Worm (Caenorhabditis elegans) whole organism, L3 larva: Measurements from ENCODE around the gene pes-5.
A peak's percentile ranks its signal among the peaks of the same experiment; 100 is the strongest.

Source experiments
- R02D3.7 ChIP-seq: fragments of 150-350 bp; optimal IDR thresholded peaks from 2 replicates; lab custom pipeline; 2014; ENCODE audit warnings: missing biosample characterization, missing genetic modification characterization
- ZK546.5 ChIP-seq: sonication (generic microtip); optimal IDR thresholded peaks from 2 replicates; lab custom pipeline; 2017; ENCODE audit warnings: missing biosample characterization, missing genetic modification characterization
- aly-2 ChIP-seq: fragments of 150-350 bp; optimal IDR thresholded peaks from 2 replicates; lab custom pipeline; 2014; ENCODE audit warnings: missing biosample characterization, missing genetic modification characterization
- ama-1 ChIP-seq: fragments of 150-350 bp; optimal IDR thresholded peaks from 2 replicates; lab custom pipeline; 2018
- ceh-28 ChIP-seq: fragments of 150-350 bp; optimal IDR thresholded peaks from 2 replicates; lab custom pipeline; 2014; ENCODE audit warnings: missing biosample characterization, missing genetic modification reagents, missing genetic modification characterization
- ceh-82 ChIP-seq: fragments of 150-350 bp; optimal IDR thresholded peaks from 2 replicates; lab custom pipeline; 2014; ENCODE audit warnings: missing biosample characterization, missing genetic modification characterization
- daf-12 ChIP-seq: fragments of 150-350 bp; optimal IDR thresholded peaks from 2 replicates; lab custom pipeline; 2014; ENCODE audit warnings: missing biosample characterization, missing genetic modification reagents, missing genetic modification characterization
- elt-1 ChIP-seq: fragments of 150-350 bp; optimal IDR thresholded peaks from 2 replicates; lab custom pipeline; 2014; ENCODE audit warnings: missing biosample characterization, missing genetic modification characterization
- elt-2 ChIP-seq: sonication (generic microtip); optimal IDR thresholded peaks from 2 replicates; lab custom pipeline; 2016; ENCODE audit warnings: missing genetic modification reagents, mild to moderate bottlenecking, missing genetic modification characterization, missing compliant biosample characterization
- elt-3 ChIP-seq, 3 experiments: fragments of 150-350 bp in 1 of 3; sonication (generic microtip) in 2 of 3; optimal IDR thresholded peaks; 2 replicates in 2 of 3; 4 replicates in 1 of 3; lab custom pipeline; 2014 to 2017; ENCODE audit warnings: missing biosample characterization in 3 of 3, missing genetic modification characterization in 3 of 3
- eor-1 ChIP-seq, 2 experiments: fragments of 150-350 bp; optimal IDR thresholded peaks; 2 replicates each; lab custom pipeline; 2014 to 2018; ENCODE audit warnings: missing biosample characterization in 2 of 2, missing genetic modification characterization in 2 of 2
- fos-1 ChIP-seq: fragments of 150-350 bp; optimal IDR thresholded peaks from 2 replicates; lab custom pipeline; 2014; ENCODE audit warnings: missing biosample characterization, missing genetic modification characterization
- hmg-11 ChIP-seq: sonication (generic microtip); optimal IDR thresholded peaks from 2 replicates; lab custom pipeline; 2016; ENCODE audit warnings: missing genetic modification characterization, missing compliant biosample characterization
- jun-1 ChIP-seq: fragments of 150-350 bp; optimal IDR thresholded peaks from 2 replicates; lab custom pipeline; 2014; ENCODE audit warnings: missing biosample characterization, missing genetic modification reagents, missing genetic modification characterization
- lin-15B ChIP-seq: fragments of 150-350 bp; optimal IDR thresholded peaks from 2 replicates; lab custom pipeline; 2014; ENCODE audit warnings: missing biosample characterization, missing genetic modification characterization
- lsy-12 ChIP-seq: sonication (generic microtip); optimal IDR thresholded peaks from 2 replicates; lab custom pipeline; 2016; ENCODE audit warnings: mild to moderate bottlenecking, missing genetic modification characterization, missing compliant biosample characterization
- mml-1 ChIP-seq: fragments of 150-350 bp; sonication (generic microtip); optimal IDR thresholded peaks from 3 replicates; lab custom pipeline; 2014; ENCODE audit warnings: missing biosample characterization, missing genetic modification characterization
- nhr-23 ChIP-seq: fragments of 150-350 bp; optimal IDR thresholded peaks from 2 replicates; lab custom pipeline; 2014; ENCODE audit warnings: missing biosample characterization, missing genetic modification reagents, missing genetic modification characterization
- nhr-237 ChIP-seq: fragments of 150-350 bp; optimal IDR thresholded peaks from 2 replicates; lab custom pipeline; 2014; ENCODE audit warnings: missing biosample characterization, missing genetic modification characterization
- nhr-25 ChIP-seq: sonication (generic microtip); optimal IDR thresholded peaks from 2 replicates; lab custom pipeline; 2017; ENCODE audit warnings: missing biosample characterization, missing genetic modification characterization
- nhr-28 ChIP-seq: fragments of 150-350 bp; optimal IDR thresholded peaks from 2 replicates; lab custom pipeline; 2014; ENCODE audit warnings: missing biosample characterization, missing genetic modification characterization
- nhr-43 ChIP-seq: sonication (generic microtip); optimal IDR thresholded peaks from 2 replicates; lab custom pipeline; 2016; ENCODE audit warnings: mild to moderate bottlenecking, missing genetic modification characterization, missing compliant biosample characterization; ENCODE audit not compliant: poor library complexity, severe bottlenecking
- nhr-67 ChIP-seq: fragments of 150-350 bp; optimal IDR thresholded peaks from 2 replicates; lab custom pipeline; 2014; ENCODE audit warnings: missing biosample characterization, missing genetic modification characterization
- nhr-76 ChIP-seq: fragments of 150-350 bp; sonication (generic microtip); optimal IDR thresholded peaks from 5 replicates; lab custom pipeline; 2014; ENCODE audit warnings: missing biosample characterization, missing genetic modification characterization
- nhr-77 ChIP-seq: fragments of 150-350 bp; optimal IDR thresholded peaks from 2 replicates; lab custom pipeline; 2014; ENCODE audit warnings: missing biosample characterization, missing genetic modification characterization
- sea-2 ChIP-seq: fragments of 150-350 bp; sonication (generic microtip); optimal IDR thresholded peaks from 4 replicates; lab custom pipeline; 2014; ENCODE audit warnings: missing biosample characterization, missing genetic modification reagents, missing genetic modification characterization
- snpc-4 ChIP-seq: fragments of 150-350 bp; optimal IDR thresholded peaks from 2 replicates; lab custom pipeline; 2014; ENCODE audit warnings: missing biosample characterization, missing genetic modification characterization
- zag-1 ChIP-seq: fragments of 150-350 bp; optimal IDR thresholded peaks from 2 replicates; lab custom pipeline; 2014; ENCODE audit warnings: missing biosample characterization, missing genetic modification characterization
- ztf-11 ChIP-seq: fragments of 150-350 bp; optimal IDR thresholded peaks from 2 replicates; lab custom pipeline; 2014; ENCODE audit warnings: missing biosample characterization, missing genetic modification characterization

The pes-5 gene

ce11 chrII:11844984-11845383 lies 15.2 kb upstream of the pes-5 start:
- no peak for TF ChIP-seq nhr-76 (tag; lab: Kevin White, UChicago)
- no peak for TF ChIP-seq ZK546.5 (tag; lab: Kevin White, UChicago)
- TF ChIP-seq nhr-77: no peak
- TF ChIP-seq sea-2 (GFP tag; lab: Kevin White, UChicago): no peak
- TF ChIP-seq, all 47 proteins: peak for 0

- TF ChIP-seq jun-1 (tag; lab: Kevin White, UChicago): no peak
- TF ChIP-seq fos-1 (tag; lab: Kevin White, UChicago): no peak
- TF ChIP-seq mml-1 (tag; lab: Kevin White, UChicago): no peak
- peak; percentile 5 for TF ChIP-seq nhr-43 (tag; lab: Kevin White, UChicago)
- TF ChIP-seq elt-1 (tag; lab: Kevin White, UChicago): no peak
- TF ChIP-seq ama-1 (lab: Kevin White, UChicago): peak; percentile 93
- TF ChIP-seq elt-2 (tag; lab: Kevin White, UChicago): no peak
- no peak for TF ChIP-seq nhr-67 (tag; lab: Kevin White, UChicago)
These were observed 14.3 kb upstream of the pes-5 start for ce11 chrII:11844072-11844471.

- no peak for TF ChIP-seq nhr-67 (tag; lab: Kevin White, UChicago)
- peak in 1 of 3 experiments; percentile 24 for TF ChIP-seq elt-3 (tag; optimal IDR thresholded peaks at IDR 0.05; lab: Kevin White, UChicago)
- no peak for TF ChIP-seq R02D3.7
- no peak for TF ChIP-seq hmg-11 (tag; lab: Kevin White, UChicago)
- TF ChIP-seq nhr-43 (tag; lab: Kevin White, UChicago): no peak
- peak; percentile 48 for TF ChIP-seq nhr-23 (tag; lab: Kevin White, UChicago)
- TF ChIP-seq daf-12 (tag; lab: Kevin White, UChicago): no peak
- peak; percentile 12 for TF ChIP-seq nhr-25 (tag; lab: Kevin White, UChicago)
- TF ChIP-seq aly-2 (tag; lab: Kevin White, UChicago): no peak
- TF ChIP-seq lin-15B: no peak
- peak; percentile 21 for TF ChIP-seq ama-1 (lab: Kevin White, UChicago)
These were observed 13.6 kb upstream of the pes-5 start for ce11 chrII:11843441-11843840.

- TF ChIP-seq lsy-12 (tag; lab: Kevin White, UChicago) (no peak), ama-1 (lab: Kevin White, UChicago) (peak; percentile 33), ceh-28 (tag; lab: Kevin White, UChicago) (no peak)
- TF ChIP-seq, all 47 proteins: peak for 1
These were observed 12.9 kb upstream of the pes-5 start for ce11 chrII:11842766-11843165.

ce11 chrII:11842317-11842716 lies 12.5 kb upstream of the pes-5 start, which contains the start of gene T27D12.1:
Gene T27D12.1 (plus strand): TSS chrII:11842617.
- no peak for TF ChIP-seq elt-2 (tag; lab: Kevin White, UChicago)
- peak; percentile 9 for TF ChIP-seq nhr-43 (tag; lab: Kevin White, UChicago)
- TF ChIP-seq, all 47 proteins: peak for 1

- TF ChIP-seq nhr-23 (tag; lab: Kevin White, UChicago) (peak; percentile 26), eor-1 (tag; optimal IDR thresholded peaks at IDR 0.05; lab: Kevin White, UChicago) (no peak), nhr-25 (tag; lab: Kevin White, UChicago) (peak; percentile 40), nhr-43 (tag; lab: Kevin White, UChicago) (peak; percentile 29), nhr-28 (tag; lab: Kevin White, UChicago) (no peak), mml-1 (tag; lab: Kevin White, UChicago) (no peak), ztf-11 (tag; lab: Kevin White, UChicago) (no peak), ceh-82 (no peak), snpc-4 (peak; percentile 67), nhr-237 (tag; lab: Kevin White, UChicago) (no peak)
These were observed 11.8 kb upstream of the pes-5 start for ce11 chrII:11841653-11842052.

ce11 chrII:11839116-11839515 lies 9.3 kb upstream of the pes-5 start:
- peak; percentile 17 for TF ChIP-seq nhr-43 (tag; lab: Kevin White, UChicago)
- no peak for TF ChIP-seq zag-1
- peak; percentile 4 for TF ChIP-seq nhr-25 (tag; lab: Kevin White, UChicago)
- TF ChIP-seq, all 47 proteins: peak for 2
